Fruit fly (Drosophila melanogaster) whole organism, embryonic: ENCODE results near the gene CG7377.

Source experiments
- CG12391 ChIP-seq: fragments of 200-800 bp; sonication (Bioruptor generic); optimal IDR thresholded peaks from 3 replicates; lab custom pipeline; 2018; ENCODE audit warnings: missing biosample characterization, mild to moderate bottlenecking, missing genetic modification characterization, moderate library complexity
- CG31365 ChIP-seq: fragments of 200-800 bp; sonication (Bioruptor generic); optimal IDR thresholded peaks from 2 replicates; lab custom pipeline; 2018; ENCODE audit warnings: missing biosample characterization, mild to moderate bottlenecking, missing genetic modification characterization
- Dek ChIP-seq: fragments of 200-800 bp; sonication (Bioruptor generic); optimal IDR thresholded peaks from 3 replicates; lab custom pipeline; 2019; ENCODE audit warnings: missing biosample characterization, mild to moderate bottlenecking, missing genetic modification characterization, moderate library complexity
- ash1 ChIP-seq: fragments of 200-800 bp; sonication (Bioruptor generic); optimal IDR thresholded peaks from 2 replicates; lab custom pipeline; 2018; ENCODE audit warnings: missing biosample characterization, mild to moderate bottlenecking, missing genetic modification characterization
- insv ChIP-seq, 2 experiments: fragments of 200-800 bp; sonication (Bioruptor generic); optimal IDR thresholded peaks; 3 replicates each; lab custom pipeline; 2016 to 2018; ENCODE audit warnings: missing biosample characterization in 2 of 2, missing genetic modification characterization in 2 of 2
- psq ChIP-seq: fragments of 200-800 bp; sonication (Bioruptor generic); optimal IDR thresholded peaks from 2 replicates; lab custom pipeline; 2017; ENCODE audit warnings: missing biosample characterization, missing genetic modification characterization

dm6 chr3L:11626229-11626826 lies 36.8 kb downstream of the CG7377 start, which contains the start of gene PCID2:
- no peak for TF ChIP-seq Dek
- TF ChIP-seq psq (GFP tag; lab: Kevin White, UChicago) = no peak
- TF ChIP-seq insv (GFP tag; optimal IDR thresholded peaks at IDR 0.05; lab: Kevin White, UChicago) = no peak
- TF ChIP-seq CG31365 (tag; lab: Kevin White, UChicago) = no peak
- TF ChIP-seq ash1 (GFP tag; lab: Kevin White, UChicago) = no peak
- TF ChIP-seq CG12391 (tag; lab: Kevin White, UChicago) = no peak
